Fruit fly (Drosophila melanogaster) whole organism: ENCODE data around the gene koko.

Source experiments
- CG8478 ChIP-seq: fragments of >200 bp; optimal IDR thresholded peaks from 2 replicates; lab custom pipeline; 2018; ENCODE audit warnings: inconsistent platforms
- Dll ChIP-seq: fragments of >200 bp; optimal IDR thresholded peaks from 2 replicates; lab custom pipeline; 2017
- EcR ChIP-seq, 2 experiments: fragments of >200 bp; optimal IDR thresholded peaks; 2 replicates each; lab custom pipeline; 2017; ENCODE audit warnings: missing biosample characterization in 2 of 2, missing genetic modification characterization in 2 of 2, missing genetic modification reagents in 2 of 2
- pan ChIP-seq: fragments of >200 bp; optimal IDR thresholded peaks from 2 replicates; lab custom pipeline; 2017
- psq ChIP-seq: fragments of >200 bp; optimal IDR thresholded peaks from 2 replicates; lab custom pipeline; 2017
- usp ChIP-seq: fragments of >200 bp; optimal IDR thresholded peaks from 2 replicates; lab custom pipeline; 2017; ENCODE audit warnings: missing biosample characterization, missing genetic modification characterization, mixed read lengths

The koko gene

DNA sequence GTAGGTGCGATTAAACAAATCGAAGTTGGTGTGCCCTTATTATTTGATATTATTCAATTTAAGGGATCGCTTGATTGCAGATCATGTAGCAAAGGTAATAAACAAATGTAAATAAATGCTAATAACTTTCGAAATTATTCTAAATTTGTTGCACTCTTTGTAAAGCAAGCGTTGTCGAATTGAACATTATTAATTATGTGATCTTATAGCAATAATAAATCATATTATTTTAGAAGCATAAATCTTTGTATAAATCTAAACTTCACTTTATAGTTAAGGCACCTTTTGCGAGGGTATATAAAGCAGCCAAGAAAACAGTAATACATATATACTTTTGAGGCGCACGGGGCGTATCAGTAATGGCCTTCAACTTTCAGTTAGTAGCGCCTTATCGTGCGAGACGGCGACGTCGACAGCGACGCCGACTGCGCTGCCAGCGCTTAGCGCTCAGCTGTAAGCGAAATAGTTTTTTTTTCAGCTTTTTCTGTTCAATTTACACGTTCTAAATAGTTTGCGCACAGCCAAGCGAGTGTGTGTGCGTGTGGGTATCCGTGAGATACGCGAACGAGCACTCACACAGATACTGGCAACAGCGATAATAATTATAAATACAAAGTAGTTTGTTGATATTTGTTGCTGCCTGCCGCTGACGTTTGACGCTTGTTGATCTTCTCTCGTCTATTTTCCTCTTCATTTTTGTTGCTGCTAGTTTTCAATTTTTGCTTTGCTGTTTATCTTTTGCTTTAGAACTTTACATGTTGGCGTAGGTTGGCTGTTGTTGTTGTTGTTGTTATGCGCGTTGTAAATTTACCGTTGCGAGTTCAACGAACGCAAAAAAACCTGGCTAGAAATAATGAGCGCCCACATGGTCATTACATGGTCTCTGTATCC is 36.2 kb downstream of the koko start:
- TF ChIP-seq Dll (no peak), usp (no peak), EcR (GFP tag; optimal IDR thresholded peaks at IDR 0.05; lab: Kevin White, UChicago) (no peak), CG8478 (lab: Kevin White, UChicago) (no peak), pan (lab: Kevin White, UChicago) (no peak), psq (lab: Kevin White, UChicago) (no peak)

DNA sequence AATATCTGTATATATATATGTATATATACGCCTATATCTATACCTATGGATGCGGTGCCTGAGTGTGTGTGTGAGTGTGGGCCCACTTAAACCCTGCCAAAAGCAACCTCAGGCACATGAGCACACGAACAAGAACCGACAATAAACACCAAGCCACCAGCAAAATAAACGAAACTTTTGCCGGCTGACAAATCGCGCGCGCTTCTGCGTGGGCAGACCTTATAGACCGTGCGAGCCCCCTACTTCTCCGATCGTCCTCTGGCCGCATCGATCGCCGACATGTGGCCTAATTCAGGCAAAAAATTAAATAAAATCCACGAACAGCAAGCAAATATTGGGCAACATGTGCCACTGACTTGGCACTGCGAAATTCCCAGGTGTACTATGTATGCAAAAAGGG is 40.4 kb downstream of the koko start:
- TF ChIP-seq CG8478 (lab: Kevin White, UChicago), result no peak
- no peak for TF ChIP-seq EcR (GFP tag; optimal IDR thresholded peaks at IDR 0.05; lab: Kevin White, UChicago)
- no peak for TF ChIP-seq psq (lab: Kevin White, UChicago)
- no peak for TF ChIP-seq pan (lab: Kevin White, UChicago)
- no peak for TF ChIP-seq usp
- TF ChIP-seq Dll, result no peak

DNA sequence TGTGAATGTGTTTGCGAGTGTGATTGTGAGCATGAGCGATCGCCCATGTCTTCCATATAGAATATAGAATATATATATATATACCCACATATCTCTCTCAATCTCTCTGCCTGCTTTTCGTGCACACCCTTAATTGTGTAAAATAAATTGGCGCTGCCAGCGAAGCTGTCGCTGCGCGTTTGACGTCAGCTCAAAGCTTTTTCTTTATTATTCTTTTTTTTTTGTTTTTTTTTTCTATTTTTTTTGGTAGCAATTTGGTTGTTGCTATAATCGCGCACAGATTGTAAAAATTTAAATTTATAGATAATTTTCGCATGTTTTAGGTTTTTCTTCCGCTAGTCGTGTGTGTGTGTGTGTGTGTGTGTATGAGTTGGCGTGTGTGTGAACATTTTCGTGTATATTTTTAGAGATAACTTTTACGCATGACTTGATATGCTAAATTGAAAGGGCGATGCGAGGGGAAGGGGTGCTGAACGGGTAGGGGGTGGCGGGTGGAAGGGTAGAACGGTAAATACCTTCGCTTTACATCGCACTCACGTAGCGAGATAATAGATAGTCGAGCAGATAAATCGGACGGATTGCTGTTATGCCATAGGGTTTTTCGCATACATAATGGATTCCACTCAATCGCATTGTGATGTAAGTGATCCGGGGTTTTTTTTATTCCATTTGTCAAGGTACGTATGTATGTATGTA is 42.5 kb downstream of the koko start:
- no peak for TF ChIP-seq pan (lab: Kevin White, UChicago)
- TF ChIP-seq CG8478 (lab: Kevin White, UChicago), result no peak
- no peak for TF ChIP-seq usp
- no peak for TF ChIP-seq EcR (GFP tag; optimal IDR thresholded peaks at IDR 0.05; lab: Kevin White, UChicago)
- no peak for TF ChIP-seq psq (lab: Kevin White, UChicago)
- TF ChIP-seq Dll, result no peak

DNA sequence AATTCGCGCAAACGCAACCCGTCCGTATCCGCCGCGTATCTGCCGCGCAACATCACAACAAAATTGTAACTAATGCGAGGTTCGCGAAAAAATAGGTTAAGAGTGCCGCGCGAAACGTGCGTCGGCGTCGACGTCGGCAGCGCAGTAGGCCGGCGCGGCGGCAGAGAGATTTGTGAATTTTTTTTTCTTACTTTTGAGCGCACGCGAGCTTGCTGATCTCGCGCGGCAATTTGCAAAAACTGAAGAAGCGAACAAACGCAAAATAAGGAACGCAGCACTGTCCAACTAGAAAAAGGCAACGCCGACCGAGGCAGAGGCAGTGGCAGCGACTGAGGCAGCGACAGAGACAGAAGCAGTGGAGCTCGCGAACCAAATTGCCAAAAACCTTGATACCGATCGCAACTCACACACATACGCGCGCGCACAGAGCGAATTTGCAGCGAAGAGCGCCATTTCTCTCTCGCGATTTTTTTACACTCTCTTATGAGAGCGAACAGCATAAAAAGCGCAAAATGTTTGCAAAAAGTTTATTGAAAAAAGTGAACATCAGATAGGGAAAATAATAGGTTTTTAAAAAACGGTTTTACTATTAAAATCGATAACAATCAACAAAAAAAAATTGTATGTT is 44.4 kb downstream of the koko start:
- TF ChIP-seq Dll, result peak; percentile 67
- TF ChIP-seq pan (lab: Kevin White, UChicago), result no peak
- TF ChIP-seq EcR (GFP tag; optimal IDR thresholded peaks at IDR 0.05; lab: Kevin White, UChicago), result no peak

DNA sequence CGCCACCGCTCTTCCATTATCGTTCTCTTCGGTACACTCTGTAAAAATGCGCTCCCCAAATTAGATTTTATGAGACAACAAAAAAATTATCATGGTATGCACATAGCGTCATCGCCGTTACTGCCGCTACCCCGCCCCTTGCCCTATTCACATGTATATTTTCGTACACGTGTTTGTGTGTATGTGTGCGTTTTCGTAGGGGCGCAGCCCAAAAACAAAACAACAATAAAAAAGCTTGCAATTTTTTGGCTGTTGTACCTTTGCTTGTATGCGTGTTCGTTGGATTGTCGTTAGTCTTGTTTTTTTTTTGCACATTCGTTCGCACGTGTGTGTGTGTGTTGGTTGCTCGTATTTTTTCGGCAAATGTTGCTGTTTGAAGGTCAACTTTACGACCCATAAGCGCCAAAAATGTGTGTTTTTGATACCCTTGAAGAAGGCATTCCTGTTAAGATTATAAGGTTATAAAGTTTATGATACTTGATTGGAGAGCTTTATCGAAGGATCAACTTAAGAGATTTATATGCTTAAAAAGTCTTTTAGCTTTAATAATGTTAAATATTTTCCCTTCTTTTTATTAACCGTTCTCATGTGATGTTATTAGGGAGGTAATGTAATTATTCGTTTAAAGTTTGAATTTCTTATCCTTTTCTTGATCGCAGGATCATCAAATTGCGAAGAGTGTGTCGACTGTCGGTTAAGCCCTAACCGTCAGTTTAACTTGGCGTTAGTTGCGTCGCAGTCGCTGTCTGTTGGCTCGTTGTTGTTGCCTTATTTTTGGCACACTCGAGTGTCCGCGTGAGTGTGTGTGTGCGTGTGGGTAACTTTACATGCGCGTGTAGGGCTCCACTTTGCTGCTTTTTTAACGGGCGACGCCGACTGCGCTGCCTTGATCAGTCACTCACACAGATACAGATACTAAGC is 45.5 kb downstream of the koko start:
- TF ChIP-seq usp (no peak), pan (lab: Kevin White, UChicago) (no peak), Dll (no peak), EcR (GFP tag; optimal IDR thresholded peaks at IDR 0.05; lab: Kevin White, UChicago) (no peak), psq (lab: Kevin White, UChicago) (no peak), CG8478 (lab: Kevin White, UChicago) (no peak)

DNA sequence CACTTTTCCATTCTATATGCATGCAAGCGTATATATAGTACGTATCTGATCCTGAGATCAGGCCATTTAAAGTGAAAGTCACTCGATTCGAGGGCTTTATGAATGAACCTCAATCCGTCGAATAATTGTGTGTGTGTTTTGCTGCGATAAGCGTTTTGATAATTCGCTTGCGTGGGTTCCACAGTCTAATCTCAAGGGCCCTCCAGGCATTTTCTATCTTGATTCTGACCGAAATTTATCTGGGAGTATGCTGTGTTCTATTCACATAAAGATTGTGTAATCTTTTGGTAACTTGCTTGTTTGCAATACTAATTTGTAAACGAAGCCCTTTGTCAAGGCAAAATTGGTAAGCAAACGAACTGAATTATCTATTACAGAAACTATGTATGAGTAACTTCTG is 46.4 kb downstream of the koko start:
- TF ChIP-seq psq (lab: Kevin White, UChicago), result no peak
- TF ChIP-seq Dll, result no peak
- TF ChIP-seq EcR (GFP tag; optimal IDR thresholded peaks at IDR 0.05; lab: Kevin White, UChicago), result no peak
- no peak for TF ChIP-seq pan (lab: Kevin White, UChicago)
- TF ChIP-seq CG8478 (lab: Kevin White, UChicago), result no peak
- TF ChIP-seq usp, result no peak

DNA sequence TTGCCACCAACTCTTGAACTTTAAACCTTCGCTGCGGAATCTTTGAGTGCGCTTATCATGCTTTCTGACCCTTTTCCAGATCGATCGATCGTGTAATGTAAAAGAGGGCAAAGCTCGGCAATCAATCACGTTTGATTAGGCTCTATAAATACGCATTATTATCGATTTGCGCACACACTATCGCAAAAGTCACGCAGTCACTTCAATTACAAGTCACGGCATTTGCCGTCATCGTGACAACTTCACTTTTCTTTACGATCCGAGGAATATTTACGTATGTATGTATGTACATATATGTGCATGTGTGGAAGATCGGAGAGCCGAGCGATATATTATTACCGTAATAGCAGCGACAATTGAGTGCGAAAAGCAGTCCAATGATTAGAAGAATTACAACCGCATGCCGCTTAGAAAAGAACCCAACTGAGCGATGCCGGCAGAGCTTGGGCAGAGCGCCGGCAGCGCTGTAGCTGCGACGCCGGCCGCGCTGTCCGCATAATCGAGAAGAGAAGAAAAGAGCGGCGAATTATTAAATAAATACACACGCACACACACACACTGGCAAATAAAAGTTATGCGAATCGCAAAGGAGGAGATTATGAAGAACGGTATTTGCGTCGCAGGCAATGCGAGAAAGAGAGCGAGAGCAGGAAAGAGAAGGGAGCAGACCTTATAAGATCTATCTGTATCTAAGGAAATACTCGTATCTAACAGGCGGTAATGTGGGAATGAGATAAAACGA is 47.2 kb downstream of the koko start:
- no peak for TF ChIP-seq Dll
- no peak for TF ChIP-seq EcR (GFP tag; optimal IDR thresholded peaks at IDR 0.05; lab: Kevin White, UChicago)
- no peak for TF ChIP-seq psq (lab: Kevin White, UChicago)
- TF ChIP-seq pan (lab: Kevin White, UChicago), result no peak
- no peak for TF ChIP-seq CG8478 (lab: Kevin White, UChicago)
